4 fruit fly cellular contexts compared by ENCODE assay signal in genomic region chrX:15758692-15759240, dm6.
TF ChIP-seq lines count a peak whose summit lies in the region.

No protein-coding gene starts in this region.

- TF ChIP-seq CTCF in whole organism, embryonic (GFP tag; optimal IDR thresholded peaks at IDR 0.05; lab: Kevin White, UChicago) = no peak

TF ChIP-seq in whole organism, adult, 20 proteins besides CTCF, POLR2A, EP300 and RAD21:
- TF ChIP-seq Crg-1 (GFP tag; optimal IDR thresholded peaks at IDR 0.05; lab: Kevin White, UChicago) (peak; percentile 5), tj (GFP tag; optimal IDR thresholded peaks at IDR 0.05; lab: Kevin White, UChicago) (no peak), CG5204 (GFP tag; optimal IDR thresholded peaks at IDR 0.05; lab: Kevin White, UChicago) (no peak), cic (GFP tag; optimal IDR thresholded peaks at IDR 0.05; lab: Kevin White, UChicago) (peak; percentile 26), kay (GFP tag; lab: Kevin White, UChicago; ENCODE audit: borderline replicate concordance) (peak; percentile 47), toe (GFP tag; optimal IDR thresholded peaks at IDR 0.05; lab: Kevin White, UChicago) (no peak), bab1 (GFP tag; optimal IDR thresholded peaks at IDR 0.05; lab: Kevin White, UChicago) (no peak), CG7101 (tag; optimal IDR thresholded peaks at IDR 0.05; lab: Kevin White, UChicago) (peak; percentile 32), Mnt (GFP tag; optimal IDR thresholded peaks at IDR 0.05; lab: Kevin White, UChicago) (peak; percentile 22), CG12768 (GFP tag; optimal IDR thresholded peaks at IDR 0.05; lab: Kevin White, UChicago) (no peak)
TF ChIP-seq in whole organism, adult: peak in this region for 5.

TF ChIP-seq in whole organism, embryonic, 481 proteins besides CTCF, POLR2A, EP300 and RAD21:
- no peak for TF ChIP-seq luna (GFP tag; optimal IDR thresholded peaks at IDR 0.05; lab: Kevin White, UChicago)
- TF ChIP-seq Mrtf (GFP tag; IDR thresholded peaks at IDR 0.05; lab: Robert Waterston, UW) = no peak
- TF ChIP-seq B-H2 (GFP tag; optimal IDR thresholded peaks at IDR 0.05; lab: Kevin White, UChicago) = peak; percentile 0
- TF ChIP-seq Pdp1 (GFP tag; optimal IDR thresholded peaks at IDR 0.05; lab: Kevin White, UChicago) = peak in 1 of 2 experiments; percentile 54
- peak; percentile 17 for TF ChIP-seq CG15479 (GFP tag; optimal IDR thresholded peaks at IDR 0.05; lab: Kevin White, UChicago)
- TF ChIP-seq cg (GFP tag; optimal IDR thresholded peaks at IDR 0.05; lab: Kevin White, UChicago) = peak; percentile 9
- peak; percentile 19 for TF ChIP-seq sug (tag; optimal IDR thresholded peaks at IDR 0.05; lab: Kevin White, UChicago)
- peak; percentile 70 for TF ChIP-seq exex (tag; optimal IDR thresholded peaks at IDR 0.05; lab: Kevin White, UChicago)
- no peak for TF ChIP-seq CG4360 (GFP tag; IDR thresholded peaks at IDR 0.05; lab: Robert Waterston, UW)
- peak; percentile 30 for TF ChIP-seq CG34376 (GFP tag; optimal IDR thresholded peaks at IDR 0.05; lab: Kevin White, UChicago)
- TF ChIP-seq hb (GFP tag; IDR thresholded peaks at IDR 0.05; lab: Robert Waterston, UW; ENCODE audit: partially characterized antibody) = no peak
- TF ChIP-seq CG17359 (tag; optimal IDR thresholded peaks at IDR 0.05; lab: Kevin White, UChicago) = no peak
- peak; percentile 58 for TF ChIP-seq Med (GFP tag; lab: Kevin White, UChicago)
- TF ChIP-seq grau (tag; optimal IDR thresholded peaks at IDR 0.05; lab: Kevin White, UChicago) = peak; percentile 60
- no peak for TF ChIP-seq CG9932 (GFP tag; IDR thresholded peaks at IDR 0.05; lab: Robert Waterston, UW)
TF ChIP-seq in whole organism, embryonic: peak in this region for 9.

TF ChIP-seq in whole organism, prepupa, 60 proteins besides CTCF, POLR2A, EP300 and RAD21:
- no peak for TF ChIP-seq CG6163 (GFP tag; IDR thresholded peaks at IDR 0.05; lab: Robert Waterston, UW)
- peak; percentile 50 for TF ChIP-seq fkh (GFP tag; optimal IDR thresholded peaks at IDR 0.05; lab: Kevin White, UChicago)
- TF ChIP-seq CG3919 (GFP tag; optimal IDR thresholded peaks at IDR 0.05; lab: Kevin White, UChicago) = no peak
- TF ChIP-seq achi (GFP tag; optimal IDR thresholded peaks at IDR 0.05; lab: Kevin White, UChicago) = no peak
- TF ChIP-seq eg (GFP tag; IDR thresholded peaks at IDR 0.05; lab: Robert Waterston, UW) = no peak
- TF ChIP-seq esn (GFP tag; optimal IDR thresholded peaks at IDR 0.05; lab: Kevin White, UChicago) = no peak
- no peak for TF ChIP-seq Smox (GFP tag; optimal IDR thresholded peaks at IDR 0.05; lab: Kevin White, UChicago)
- peak; percentile 37 for TF ChIP-seq vri (GFP tag; optimal IDR thresholded peaks at IDR 0.05; lab: Kevin White, UChicago)
- peak; percentile 20 for TF ChIP-seq Eip78C (GFP tag; lab: Kevin White, UChicago)
- no peak for TF ChIP-seq Sox14 (GFP tag; optimal IDR thresholded peaks at IDR 0.05; lab: Kevin White, UChicago)
- no peak for TF ChIP-seq Gug (GFP tag; IDR thresholded peaks at IDR 0.05; lab: Robert Waterston, UW)

TF ChIP-seq in whole organism, wandering third instar larva, 38 proteins besides CTCF, POLR2A, EP300 and RAD21:
- TF ChIP-seq fru (GFP tag; optimal IDR thresholded peaks at IDR 0.05; lab: Kevin White, UChicago) (peak; percentile 6), brk (GFP tag; optimal IDR thresholded peaks at IDR 0.05; lab: Kevin White, UChicago) (no peak)
